Worm (Caenorhabditis elegans) whole organism, L1 larva: ENCODE measurements around the gene tbc-19.
A peak's percentile ranks its signal among the peaks of the same experiment; 100 is the strongest.

Source experiments
- ceh-82 ChIP-seq, 3 experiments: fragments of 150-350 bp in 1 of 3; sonication (generic microtip) in 2 of 3; optimal IDR thresholded peaks; 2 replicates each; lab custom pipeline; 2014 to 2017; ENCODE audit warnings: missing biosample characterization in 3 of 3, missing genetic modification characterization in 3 of 3
- efl-1 ChIP-seq, 4 experiments: fragments of 150-350 bp; optimal IDR thresholded peaks in 3 of 4; peaks in 1 of 4; 1 replicate in 1 of 4; 2 replicates in 3 of 4; lab custom pipeline; 2014; ENCODE audit warnings: missing biosample characterization in 2 of 4, missing genetic modification characterization in 2 of 4, missing genetic modification reagents in 2 of 4
- egl-27 ChIP-seq, 2 experiments: fragments of 150-350 bp in 1 of 2; sonication (generic microtip); optimal IDR thresholded peaks; 3 replicates each; lab custom pipeline; 2017 to 2018; ENCODE audit warnings: missing biosample characterization in 2 of 2, missing genetic modification characterization in 2 of 2, missing genetic modification reagents in 2 of 2
- lin-15B ChIP-seq: fragments of 150-350 bp; sonication (generic microtip); optimal IDR thresholded peaks from 3 replicates; lab custom pipeline; 2014; ENCODE audit warnings: missing biosample characterization, missing genetic modification characterization
- lin-39 ChIP-seq: fragments of 150-350 bp; optimal IDR thresholded peaks from 2 replicates; lab custom pipeline; 2014; ENCODE audit warnings: missing biosample characterization, missing genetic modification reagents, missing genetic modification characterization
- mdl-1 ChIP-seq, 2 experiments: fragments of 150-350 bp; optimal IDR thresholded peaks; 2 replicates each; lab custom pipeline; 2014 to 2017; ENCODE audit warnings: missing biosample characterization in 2 of 2, missing genetic modification characterization in 2 of 2, inconsistent platforms in 1 of 2
- nhr-11 ChIP-seq: fragments of 150-350 bp; optimal IDR thresholded peaks from 2 replicates; lab custom pipeline; 2014; ENCODE audit warnings: missing biosample characterization, missing genetic modification characterization
- nhr-20 ChIP-seq: sonication (generic microtip); optimal IDR thresholded peaks from 2 replicates; lab custom pipeline; 2016; ENCODE audit warnings: mild to moderate bottlenecking, missing genetic modification characterization, missing compliant biosample characterization
- nhr-237 ChIP-seq: fragments of 150-350 bp; optimal IDR thresholded peaks from 2 replicates; lab custom pipeline; 2014; ENCODE audit warnings: missing biosample characterization, missing genetic modification characterization
- nhr-28 ChIP-seq: fragments of 150-350 bp; optimal IDR thresholded peaks from 2 replicates; lab custom pipeline; 2014; ENCODE audit warnings: missing biosample characterization, missing genetic modification characterization
- rnt-1 ChIP-seq: sonication (generic microtip); optimal IDR thresholded peaks from 2 replicates; lab custom pipeline; 2016; ENCODE audit warnings: mild to moderate bottlenecking, missing genetic modification characterization, moderate library complexity, missing compliant biosample characterization
- snpc-4 ChIP-seq: fragments of 150-350 bp; optimal IDR thresholded peaks from 2 replicates; lab custom pipeline; 2014; ENCODE audit warnings: missing biosample characterization, missing genetic modification characterization
- ztf-11 ChIP-seq, 2 experiments: sonication (generic microtip); optimal IDR thresholded peaks; 2 replicates each; lab custom pipeline; 2016 to 2017; ENCODE audit warnings: missing genetic modification characterization in 2 of 2, missing biosample characterization in 1 of 2, missing compliant biosample characterization in 1 of 2

- no peak for TF ChIP-seq efl-1 (optimal IDR thresholded peaks at IDR 0.05; lab: Kevin White, UChicago)
- no peak for TF ChIP-seq efl-1 (GFP tag; optimal IDR thresholded peaks at IDR 0.05 in 1 of 2; lab: Kevin White, UChicago)
- no peak for TF ChIP-seq ceh-82 (tag; optimal IDR thresholded peaks at IDR 0.05; lab: Kevin White, UChicago)
- no peak for TF ChIP-seq nhr-237 (tag; lab: Kevin White, UChicago)
- no peak for TF ChIP-seq nhr-28 (tag; lab: Kevin White, UChicago)
- no peak for TF ChIP-seq mdl-1 (tag; optimal IDR thresholded peaks at IDR 0.05; lab: Kevin White, UChicago)
- TF ChIP-seq ztf-11 (tag; optimal IDR thresholded peaks at IDR 0.05; lab: Kevin White, UChicago), result no peak
- TF ChIP-seq lin-15B, result no peak
- TF ChIP-seq egl-27 (tag; optimal IDR thresholded peaks at IDR 0.05; lab: Kevin White, UChicago), result no peak
- TF ChIP-seq snpc-4 (tag; lab: Kevin White, UChicago), result no peak
- no peak for TF ChIP-seq lin-39 (tag; lab: Kevin White, UChicago)
- TF ChIP-seq nhr-11 (tag; lab: Kevin White, UChicago), result no peak
- TF ChIP-seq rnt-1 (tag; lab: Kevin White, UChicago), result peak; percentile 64
- peak; percentile 2 for TF ChIP-seq nhr-20 (tag; lab: Kevin White, UChicago)
Measured at ce11 chrX:14054799-14055198, 42.5 kb upstream of the tbc-19 start.
